Worm (Caenorhabditis elegans): ENCODE results near the gene ZK899.7.
A peak's percentile ranks its signal among the peaks of the same experiment; 100 is the strongest.

Gene ZK899.7

ce11 chrX:9491439-9491838, 42.2 kb upstream of the ZK899.7 start (continued):
- TF ChIP-seq mef-2 (tag; optimal IDR thresholded peaks at IDR 0.05) (no peak), ets-5 (GFP tag; IDR thresholded peaks at IDR 0.05) (no peak), rnt-1 (tag; optimal IDR thresholded peaks at IDR 0.05) (no peak), Y116A8C.19 (tag; optimal IDR thresholded peaks at IDR 0.05; ENCODE audit: borderline replicate concordance) (no peak)

ce11 chrX:9489578-9489977, 40.3 kb upstream of the ZK899.7 start:
- TF ChIP-seq zip-4 (GFP tag; optimal IDR thresholded peaks at IDR 0.05) (no peak), lin-14 (GFP tag; optimal IDR thresholded peaks at IDR 0.05) (peak; percentile 53), fkh-8 (tag; optimal IDR thresholded peaks at IDR 0.05) (no peak), tbx-2 (tag; optimal IDR thresholded peaks at IDR 0.05) (no peak), unc-62 (GFP tag; optimal IDR thresholded peaks at IDR 0.05) (no peak), lin-13 (GFP tag; optimal IDR thresholded peaks at IDR 0.05) (no peak), xbp-1 (tag; optimal IDR thresholded peaks at IDR 0.05) (no peak), C16A3.4 (tag; optimal IDR thresholded peaks at IDR 0.05) (no peak), nhr-84 (tag; optimal IDR thresholded peaks at IDR 0.05) (no peak), lin-35 (GFP tag; optimal IDR thresholded peaks at IDR 0.05) (no peak), nhr-71 (tag; optimal IDR thresholded peaks at IDR 0.05) (no peak), lir-3 (tag; optimal IDR thresholded peaks at IDR 0.05; ENCODE audit: poor library complexity) (no peak), nhr-85 (tag) (peak; percentile 74), pqm-1 (tag; optimal IDR thresholded peaks at IDR 0.05) (no peak), hpl-2 (GFP tag; optimal IDR thresholded peaks at IDR 0.05) (no peak), ceh-90 (tag; optimal IDR thresholded peaks at IDR 0.05) (no peak), elt-3 (tag; optimal IDR thresholded peaks at IDR 0.05) (peak in 2 of 6 experiments; percentile 12 to 60), nhr-76 (tag; optimal IDR thresholded peaks at IDR 0.05) (no peak), nhr-11 (tag; optimal IDR thresholded peaks at IDR 0.05) (no peak), unc-130 (tag; optimal IDR thresholded peaks at IDR 0.05) (no peak), mdl-1 (tag; optimal IDR thresholded peaks at IDR 0.05) (peak in 1 of 2 experiments; percentile 33), nhr-47 (tag; optimal IDR thresholded peaks at IDR 0.05) (no peak), egl-27 (tag; optimal IDR thresholded peaks at IDR 0.05) (no peak), fos-1 (tag; optimal IDR thresholded peaks at IDR 0.05) (no peak), sup-37 (GFP tag; optimal IDR thresholded peaks at IDR 0.05) (no peak), fkh-10 (GFP tag; optimal IDR thresholded peaks at IDR 0.05) (no peak), ztf-4 (tag; optimal IDR thresholded peaks at IDR 0.05) (no peak), ama-1 (optimal IDR thresholded peaks at IDR 0.05) (no peak), blmp-1 (tag; optimal IDR thresholded peaks at IDR 0.05) (peak; percentile 58), nhr-20 (tag; optimal IDR thresholded peaks at IDR 0.05) (peak; percentile 37), aly-2 (tag; optimal IDR thresholded peaks at IDR 0.05) (no peak), zag-1 (tag; optimal IDR thresholded peaks at IDR 0.05) (no peak), nhr-28 (tag; optimal IDR thresholded peaks at IDR 0.05) (no peak), egl-13 (tag; optimal IDR thresholded peaks at IDR 0.05) (no peak), unc-30 (tag; optimal IDR thresholded peaks at IDR 0.05) (no peak), ces-1 (GFP tag; optimal IDR thresholded peaks at IDR 0.05) (no peak), lin-39 (tag; optimal IDR thresholded peaks at IDR 0.05) (no peak), lsy-2 (tag; optimal IDR thresholded peaks at IDR 0.05) (no peak), rnt-1 (tag; optimal IDR thresholded peaks at IDR 0.05) (no peak), snu-23 (GFP tag; optimal IDR thresholded peaks at IDR 0.05) (peak; percentile 33), dsc-1 (tag; optimal IDR thresholded peaks at IDR 0.05) (no peak), hlh-4 (tag; optimal IDR thresholded peaks at IDR 0.05) (no peak)

Data from whole organism, L1 larva.